Worm (Caenorhabditis elegans) whole organism, L1 larva: ENCODE measurements around the gene M02F4.1.

Experiments used
- aly-2 ChIP-seq: fragments of 150-350 bp; optimal IDR thresholded peaks from 2 replicates; lab custom pipeline; 2014; ENCODE audit warnings: missing biosample characterization, missing genetic modification characterization
- egl-27 ChIP-seq, 2 experiments: fragments of 150-350 bp in 1 of 2; sonication (generic microtip); optimal IDR thresholded peaks; 3 replicates each; lab custom pipeline; 2017 to 2018; ENCODE audit warnings: missing biosample characterization in 2 of 2, missing genetic modification characterization in 2 of 2, missing genetic modification reagents in 2 of 2
- jun-1 ChIP-seq: fragments of 150-350 bp; optimal IDR thresholded peaks from 2 replicates; lab custom pipeline; 2014; ENCODE audit warnings: missing biosample characterization, missing genetic modification reagents, missing genetic modification characterization
- nhr-84 ChIP-seq: sonication (generic microtip); optimal IDR thresholded peaks from 2 replicates; lab custom pipeline; 2017; ENCODE audit warnings: missing biosample characterization, missing genetic modification characterization
- sox-4 ChIP-seq: sonication (generic microtip); optimal IDR thresholded peaks from 2 replicates; lab custom pipeline; 2016; ENCODE audit warnings: missing genetic modification characterization, missing compliant biosample characterization
- unc-62 ChIP-seq: fragments of 150-350 bp; optimal IDR thresholded peaks from 2 replicates; lab custom pipeline; 2014; ENCODE audit warnings: missing biosample characterization, missing genetic modification reagents, missing genetic modification characterization
- vab-15 ChIP-seq: sonication (generic microtip); optimal IDR thresholded peaks from 2 replicates; lab custom pipeline; 2017; ENCODE audit warnings: missing genotype, mild to moderate bottlenecking, missing genetic modification characterization, missing compliant biosample characterization

DNA sequence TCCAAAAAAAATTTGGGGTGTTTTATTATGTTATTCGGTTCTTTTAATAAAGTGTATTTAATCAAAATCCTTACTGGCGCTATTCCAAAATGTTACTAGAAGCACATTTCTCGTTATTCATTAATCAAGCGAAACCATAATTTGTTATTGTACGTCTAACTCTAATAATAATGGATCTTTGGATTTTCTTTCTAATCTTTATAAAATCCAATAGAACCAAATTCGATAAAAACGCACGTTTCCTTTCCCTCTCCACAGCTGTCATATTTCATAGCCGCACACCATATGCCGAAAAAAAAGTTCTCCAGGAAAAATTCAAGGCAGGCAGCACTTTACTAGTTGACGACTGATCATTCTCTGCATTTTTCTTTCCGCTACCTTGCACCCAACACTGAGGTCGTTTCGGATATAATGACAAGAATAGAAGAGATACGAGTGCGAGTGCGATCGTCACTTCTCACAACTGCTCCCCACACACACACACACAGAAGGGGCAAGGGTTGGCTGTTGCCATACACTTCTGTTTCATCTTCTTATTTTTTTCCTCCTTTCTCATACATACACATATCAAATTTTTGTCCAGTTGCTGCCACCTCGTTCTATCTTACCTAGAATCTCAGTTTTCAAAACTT is 5.3 kb downstream of the M02F4.1 start:
- TF ChIP-seq vab-15 (tag; lab: Kevin White, UChicago), result no peak
- TF ChIP-seq unc-62 (GFP tag; lab: Kevin White, UChicago), result no peak
- no peak for TF ChIP-seq nhr-84
- no peak for TF ChIP-seq aly-2 (tag; lab: Kevin White, UChicago)
- TF ChIP-seq jun-1 (tag; lab: Kevin White, UChicago), result no peak
- TF ChIP-seq egl-27 (tag; optimal IDR thresholded peaks at IDR 0.05; lab: Kevin White, UChicago), result no peak
- no peak for TF ChIP-seq sox-4
